Fruit fly (Drosophila melanogaster) whole organism, embryonic: ENCODE measurements around the gene CG17784.

Experiments used
- Antp ChIP-seq: fragments of 200-800 bp; sonication (Bioruptor generic); optimal IDR thresholded peaks from 3 replicates; lab custom pipeline; 2016; ENCODE audit warnings: missing biosample characterization, missing genetic modification characterization
- Atf3 ChIP-seq: fragments of 200-800 bp; sonication (Bioruptor generic); optimal IDR thresholded peaks from 3 replicates; lab custom pipeline; 2016; ENCODE audit warnings: missing biosample characterization, missing genetic modification characterization
- BEAF-32 ChIP-seq: fragments of 200-800 bp; sonication (Bioruptor generic); optimal IDR thresholded peaks from 3 replicates; lab custom pipeline; 2017; ENCODE audit warnings: missing biosample characterization, missing genetic modification characterization, mild to moderate bottlenecking, moderate library complexity, missing genetic modification reagents
- CG10209 ChIP-seq: fragments of 200-800 bp; sonication (Bioruptor generic); optimal IDR thresholded peaks from 3 replicates; lab custom pipeline; 2017; ENCODE audit warnings: missing biosample characterization, mild to moderate bottlenecking, missing genetic modification characterization, missing genetic modification reagents
- CG10959 ChIP-seq: fragments of 200-800 bp; sonication (Bioruptor generic); IDR thresholded peaks from 2 replicates; pipeline ENCODE4 v1.3.6; 2022; ENCODE audit warnings: missing biosample characterization, missing genetic modification characterization
- CG11085 ChIP-seq: fragments of 200-800 bp; sonication (Bioruptor generic); IDR thresholded peaks from 2 replicates; pipeline ENCODE4 v1.3.6; 2022; ENCODE audit warnings: missing biosample characterization, missing genetic modification characterization
- CG11093 ChIP-seq: fragments of 200-800 bp; sonication (Bioruptor generic); IDR thresholded peaks from 3 replicates; pipeline ENCODE4 v1.3.6; 2022; ENCODE audit warnings: missing biosample characterization, missing genetic modification characterization
- CG11696 ChIP-seq: fragments of 200-800 bp; sonication (Bioruptor generic); IDR thresholded peaks from 2 replicates; pipeline ENCODE4 v1.3.6; 2022; ENCODE audit warnings: missing biosample characterization, missing genetic modification characterization
- CG1233 ChIP-seq: fragments of 200-800 bp; sonication (Bioruptor generic); optimal IDR thresholded peaks from 4 replicates; lab custom pipeline; 2018; ENCODE audit warnings: missing biosample characterization, mild to moderate bottlenecking, missing genetic modification characterization
- CG12769 ChIP-seq: fragments of 200-800 bp; sonication (Bioruptor generic); optimal IDR thresholded peaks from 2 replicates; lab custom pipeline; 2019; ENCODE audit warnings: missing biosample characterization, mild to moderate bottlenecking, missing genetic modification characterization, moderate library complexity
- CG13775 ChIP-seq: fragments of 200-800 bp; sonication (Bioruptor generic); optimal IDR thresholded peaks from 3 replicates; lab custom pipeline; 2017; ENCODE audit warnings: missing biosample characterization, mild to moderate bottlenecking, missing genetic modification characterization
- CG14965 ChIP-seq: fragments of 200-800 bp; sonication (Bioruptor generic); optimal IDR thresholded peaks from 2 replicates; lab custom pipeline; 2016; ENCODE audit warnings: missing biosample characterization, missing genetic modification characterization, borderline replicate concordance
- CG15073 ChIP-seq: fragments of 200-800 bp; sonication (Bioruptor generic); optimal IDR thresholded peaks from 2 replicates; lab custom pipeline; 2016; ENCODE audit warnings: missing biosample characterization, missing genetic modification characterization
- CG15269 ChIP-seq: fragments of 200-800 bp; sonication (Bioruptor generic); optimal IDR thresholded peaks from 2 replicates; lab custom pipeline; 2018; ENCODE audit warnings: missing biosample characterization, mild to moderate bottlenecking, missing genetic modification characterization, moderate library complexity
- CG1647 ChIP-seq: fragments of 200-800 bp; sonication (Bioruptor generic); optimal IDR thresholded peaks from 3 replicates; lab custom pipeline; 2016; ENCODE audit warnings: missing biosample characterization, missing genetic modification characterization
- CG16779 ChIP-seq: fragments of 200-800 bp; sonication (Bioruptor generic); IDR thresholded peaks from 2 replicates; pipeline ENCODE4 v1.3.6; 2022; ENCODE audit warnings: missing biosample characterization, missing genetic modification characterization
- CG17186 ChIP-seq: fragments of 200-800 bp; sonication (Bioruptor generic); optimal IDR thresholded peaks from 3 replicates; lab custom pipeline; 2017; ENCODE audit warnings: missing biosample characterization, missing genetic modification reagents, missing genetic modification characterization
- CG17359 ChIP-seq: fragments of 200-800 bp; sonication (Bioruptor generic); optimal IDR thresholded peaks from 3 replicates; lab custom pipeline; 2018; ENCODE audit warnings: missing biosample characterization, mild to moderate bottlenecking, missing genetic modification characterization, moderate library complexity
- CG17385 ChIP-seq: fragments of 200-800 bp; sonication (Bioruptor generic); optimal IDR thresholded peaks from 3 replicates; lab custom pipeline; 2018; ENCODE audit warnings: missing biosample characterization, mild to moderate bottlenecking, missing genetic modification characterization
- CG17568 ChIP-seq: fragments of 200-800 bp; sonication (Bioruptor generic); optimal IDR thresholded peaks from 2 replicates; lab custom pipeline; 2018; ENCODE audit warnings: missing biosample characterization, mild to moderate bottlenecking, missing genetic modification characterization, moderate library complexity
- CG17912 ChIP-seq: fragments of 200-800 bp; sonication (Bioruptor generic); optimal IDR thresholded peaks from 2 replicates; lab custom pipeline; 2018; ENCODE audit warnings: missing biosample characterization, mild to moderate bottlenecking, missing genetic modification characterization
- CG4404 ChIP-seq: fragments of 200-800 bp; sonication (Bioruptor generic); IDR thresholded peaks from 2 replicates; pipeline ENCODE4 v1.3.6; 2022; ENCODE audit warnings: missing biosample characterization, missing genetic modification characterization
- CG6813 ChIP-seq: fragments of 200-800 bp; sonication (Bioruptor generic); optimal IDR thresholded peaks from 2 replicates; lab custom pipeline; 2017; ENCODE audit warnings: missing biosample characterization, missing genetic modification characterization, mild to moderate bottlenecking, moderate library complexity, missing genetic modification reagents
- CG8388 ChIP-seq: fragments of 200-800 bp; sonication (Bioruptor generic); optimal IDR thresholded peaks from 2 replicates; lab custom pipeline; 2019; ENCODE audit warnings: missing biosample characterization, mild to moderate bottlenecking, missing genetic modification characterization, moderate library complexity
- D ChIP-seq, 2 experiments: fragments of 200-800 bp in 1 of 2; fragments of >200 bp in 1 of 2; sonication (Bioruptor generic) in 1 of 2; optimal IDR thresholded peaks; 2 replicates in 1 of 2; 3 replicates in 1 of 2; lab custom pipeline; 2017; ENCODE audit warnings: mild to moderate bottlenecking in 1 of 2, missing biosample characterization in 1 of 2, missing genetic modification characterization in 1 of 2, missing genetic modification reagents in 1 of 2
- Dfd ChIP-seq, 2 experiments: fragments of >200 bp; optimal IDR thresholded peaks; 2 replicates each; lab custom pipeline; 2017; ENCODE audit warnings: missing biosample characterization in 2 of 2, missing genetic modification characterization in 2 of 2
- Doc2 ChIP-seq: fragments of 200-800 bp; sonication (Bioruptor generic); IDR thresholded peaks from 2 replicates; pipeline ENCODE4 v1.3.6; 2022; ENCODE audit warnings: missing biosample characterization, missing genetic modification characterization
- Gug ChIP-seq: fragments of 200-800 bp; sonication (Bioruptor generic); IDR thresholded peaks from 4 replicates; pipeline ENCODE4 v1.3.6; 2022; ENCODE audit warnings: missing biosample characterization, missing genetic modification characterization
- Hmr ChIP-seq: fragments of 200-800 bp; sonication (Bioruptor generic); optimal IDR thresholded peaks from 3 replicates; lab custom pipeline; 2017; ENCODE audit warnings: mild to moderate bottlenecking, missing biosample characterization, missing genetic modification reagents, missing genetic modification characterization
- Lim3 ChIP-seq: fragments of 200-800 bp; sonication (Bioruptor generic); IDR thresholded peaks from 2 replicates; pipeline ENCODE4 v1.3.6; 2022; ENCODE audit warnings: missing biosample characterization, missing genetic modification characterization
- Max ChIP-seq: fragments of 200-800 bp; sonication (Bioruptor generic); optimal IDR thresholded peaks from 2 replicates; lab custom pipeline; 2016; ENCODE audit warnings: missing biosample characterization, mild to moderate bottlenecking, missing genetic modification characterization
- NC2α ChIP-seq: fragments of 200-800 bp; sonication (Bioruptor generic); optimal IDR thresholded peaks from 2 replicates; lab custom pipeline; 2016; ENCODE audit warnings: missing biosample characterization, missing genetic modification characterization
- Xrp1 ChIP-seq: fragments of 200-800 bp; sonication (Bioruptor generic); IDR thresholded peaks from 2 replicates; pipeline ENCODE4 v1.3.6; 2022; ENCODE audit warnings: missing biosample characterization, missing genetic modification characterization
- al ChIP-seq: fragments of 200-800 bp; sonication (Bioruptor generic); IDR thresholded peaks from 2 replicates; pipeline ENCODE4 v1.3.6; 2022; ENCODE audit warnings: missing biosample characterization, missing genetic modification characterization
- ase ChIP-seq: fragments of 200-800 bp; sonication (Bioruptor generic); IDR thresholded peaks from 3 replicates; pipeline ENCODE4 v1.3.6; 2022; ENCODE audit warnings: missing biosample characterization, missing genetic modification characterization
- ash1 ChIP-seq: fragments of 200-800 bp; sonication (Bioruptor generic); optimal IDR thresholded peaks from 2 replicates; lab custom pipeline; 2018; ENCODE audit warnings: missing biosample characterization, mild to moderate bottlenecking, missing genetic modification characterization
- bbx ChIP-seq: fragments of 200-800 bp; sonication (Bioruptor generic); IDR thresholded peaks from 2 replicates; pipeline ENCODE4 v1.3.6; 2022; ENCODE audit warnings: missing biosample characterization, missing genetic modification characterization; ENCODE audit not compliant: partially characterized antibody
- bigmax ChIP-seq: fragments of 200-800 bp; sonication (Bioruptor generic); optimal IDR thresholded peaks from 2 replicates; lab custom pipeline; 2018; ENCODE audit warnings: missing biosample characterization, mild to moderate bottlenecking, missing genetic modification characterization
- croc ChIP-seq: fragments of 200-800 bp; sonication (Bioruptor generic); conservative IDR thresholded peaks from 3 replicates; pipeline ENCODE4 v1.3.6; 2022; ENCODE audit warnings: missing biosample characterization, missing genetic modification characterization
- eve ChIP-seq, 2 experiments: fragments of >200 bp; optimal IDR thresholded peaks; 2 replicates each; lab custom pipeline; 2017; ENCODE audit warnings: missing biosample characterization in 2 of 2, missing genetic modification characterization in 2 of 2
- gce ChIP-seq: fragments of 200-800 bp; sonication (Bioruptor generic); IDR thresholded peaks from 3 replicates; pipeline ENCODE4 v1.3.6; 2022; ENCODE audit warnings: missing biosample characterization, missing genetic modification characterization
- gro ChIP-seq: fragments of 200-800 bp; sonication (Bioruptor generic); optimal IDR thresholded peaks from 2 replicates; lab custom pipeline; 2016; ENCODE audit warnings: missing biosample characterization, missing genetic modification characterization
- gsb ChIP-seq: fragments of 200-800 bp; sonication (Bioruptor generic); IDR thresholded peaks from 2 replicates; pipeline ENCODE4 v1.3.6; 2022; ENCODE audit warnings: missing biosample characterization, missing genetic modification characterization
- ham ChIP-seq: fragments of 200-800 bp; sonication (Bioruptor generic); IDR thresholded peaks from 2 replicates; pipeline ENCODE4 v1.3.6; 2022; ENCODE audit warnings: missing biosample characterization, missing genetic modification characterization
- klu ChIP-seq: fragments of 200-800 bp; sonication (Bioruptor generic); IDR thresholded peaks from 2 replicates; pipeline ENCODE4 v1.3.6; 2022; ENCODE audit warnings: missing biosample characterization, missing genetic modification characterization
- lab ChIP-seq: fragments of 200-800 bp; sonication (Bioruptor generic); optimal IDR thresholded peaks from 3 replicates; lab custom pipeline; 2017; ENCODE audit warnings: missing biosample characterization, missing genetic modification characterization, mild to moderate bottlenecking, moderate library complexity, missing genetic modification reagents
- onecut ChIP-seq: fragments of 200-800 bp; sonication (Bioruptor generic); IDR thresholded peaks from 2 replicates; pipeline ENCODE4 v1.3.6; 2022; ENCODE audit warnings: missing biosample characterization, missing genetic modification characterization
- pita ChIP-seq: fragments of 200-800 bp; sonication (Bioruptor generic); optimal IDR thresholded peaks from 2 replicates; lab custom pipeline; 2017; ENCODE audit warnings: missing biosample characterization, mild to moderate bottlenecking, missing genetic modification characterization
- ttk ChIP-seq: fragments of 200-800 bp; sonication (Bioruptor generic); IDR thresholded peaks from 2 replicates; pipeline ENCODE4 v2.1.2; 2022; ENCODE audit warnings: missing biosample characterization, missing genetic modification characterization
- twi ChIP-seq: fragments of 200-800 bp; optimal IDR thresholded peaks from 2 replicates; lab custom pipeline; 2019; ENCODE audit warnings: missing biosample characterization, mild to moderate bottlenecking, missing genetic modification characterization, moderate library complexity
- zen ChIP-seq: fragments of 200-800 bp; sonication (Bioruptor generic); optimal IDR thresholded peaks from 3 replicates; lab custom pipeline; 2018; ENCODE audit warnings: missing biosample characterization, mild to moderate bottlenecking, missing genetic modification characterization, moderate library complexity

CG17784 gene

dm6 chr3R:24320342-24320711 is 44.5 kb downstream of the CG17784 start (continued):
- TF ChIP-seq CG17912 (GFP tag; lab: Kevin White, UChicago) = peak; percentile 25
- no peak for TF ChIP-seq Gug (GFP tag; lab: Robert Waterston, UW)
- TF ChIP-seq CG4404 (GFP tag; lab: Robert Waterston, UW) = no peak
- no peak for TF ChIP-seq lab (GFP tag; lab: Kevin White, UChicago)
- TF ChIP-seq Atf3 (GFP tag; lab: Kevin White, UChicago) = no peak
- TF ChIP-seq twi (tag; lab: Kevin White, UChicago) = no peak
- no peak for TF ChIP-seq CG15073
- TF ChIP-seq CG17359 (tag; lab: Kevin White, UChicago) = no peak
- TF ChIP-seq D (optimal IDR thresholded peaks at IDR 0.05; lab: Kevin White, UChicago) = no peak
- no peak for TF ChIP-seq D (GFP tag; optimal IDR thresholded peaks at IDR 0.05; lab: Kevin White, UChicago)
- no peak for TF ChIP-seq gro (GFP tag; lab: Kevin White, UChicago)
- TF ChIP-seq Xrp1 (GFP tag; lab: Robert Waterston, UW) = 0 out of 2 replicates have a peak, but pooled peaks have one; percentile 23
- TF ChIP-seq CG1233 (GFP tag; lab: Kevin White, UChicago) = no peak
- no peak for TF ChIP-seq Antp (GFP tag; lab: Kevin White, UChicago)
- TF ChIP-seq croc (GFP tag; lab: Robert Waterston, UW) = no peak
- TF ChIP-seq ase (GFP tag; lab: Robert Waterston, UW) = no peak
- TF ChIP-seq CG16779 (GFP tag; lab: Robert Waterston, UW) = no peak
- no peak for TF ChIP-seq CG10959 (GFP tag; lab: Robert Waterston, UW)
- TF ChIP-seq Dfd (GFP tag; optimal IDR thresholded peaks at IDR 0.05; lab: Kevin White, UChicago) = no peak
- TF ChIP-seq onecut = peak; percentile 45; the same call in 1 of the 2 replicates
- no peak for TF ChIP-seq gce (GFP tag; lab: Robert Waterston, UW)
- TF ChIP-seq CG12769 (tag; lab: Kevin White, UChicago) = no peak
- no peak for TF ChIP-seq klu (GFP tag; lab: Robert Waterston, UW)
- peak; percentile 84 for TF ChIP-seq bbx (GFP tag; lab: Robert Waterston, UW)
- no peak for TF ChIP-seq bigmax (GFP tag; lab: Kevin White, UChicago)
- no peak for TF ChIP-seq CG6813
- no peak for TF ChIP-seq eve (GFP tag; optimal IDR thresholded peaks at IDR 0.05; lab: Kevin White, UChicago)
- no peak for TF ChIP-seq CG11696 (GFP tag; lab: Robert Waterston, UW)
- no peak for TF ChIP-seq CG1647 (GFP tag; lab: Kevin White, UChicago)
- no peak for TF ChIP-seq CG13775 (GFP tag; lab: Kevin White, UChicago)
- no peak for TF ChIP-seq CG17385 (GFP tag; lab: Kevin White, UChicago)
- TF ChIP-seq ash1 = no peak
- no peak for TF ChIP-seq CG17568
- peak; percentile 75 for TF ChIP-seq BEAF-32 (GFP tag; lab: Kevin White, UChicago)
- TF ChIP-seq CG14965 (GFP tag; lab: Kevin White, UChicago) = no peak
- TF ChIP-seq CG11085 (GFP tag; lab: Robert Waterston, UW) = no peak
- no peak for TF ChIP-seq Max
- no peak for TF ChIP-seq ttk (GFP tag; lab: Robert Waterston, UW)
- no peak for TF ChIP-seq Hmr (GFP tag; lab: Kevin White, UChicago)
- TF ChIP-seq NC2α (GFP tag; lab: Kevin White, UChicago) = no peak
- TF ChIP-seq ham (GFP tag; lab: Robert Waterston, UW) = no peak
- no peak for TF ChIP-seq CG15269 (tag; lab: Kevin White, UChicago)
- TF ChIP-seq gsb (GFP tag; lab: Robert Waterston, UW) = no peak
- TF ChIP-seq Lim3 (GFP tag; lab: Robert Waterston, UW) = no peak
- no peak for TF ChIP-seq Doc2 (GFP tag; lab: Robert Waterston, UW)
- TF ChIP-seq CG8388 (GFP tag; lab: Kevin White, UChicago) = no peak
- peak; percentile 41 for TF ChIP-seq CG17186 (GFP tag; lab: Kevin White, UChicago)
- TF ChIP-seq pita (GFP tag; lab: Kevin White, UChicago) = no peak
- TF ChIP-seq al (GFP tag; lab: Robert Waterston, UW) = no peak
- no peak for TF ChIP-seq CG10209 (GFP tag; lab: Kevin White, UChicago)
- TF ChIP-seq CG11093 (GFP tag; lab: Robert Waterston, UW) = no peak
- TF ChIP-seq zen (tag; lab: Kevin White, UChicago) = peak; percentile 2
